Fruit fly (Drosophila melanogaster) whole organism: ENCODE measurements around the gene CG14990.

ENCODE experiments used
- CG8478 ChIP-seq: fragments of >200 bp; optimal IDR thresholded peaks from 2 replicates; lab custom pipeline; 2018; ENCODE audit warnings: inconsistent platforms
- Dll ChIP-seq: fragments of >200 bp; optimal IDR thresholded peaks from 2 replicates; lab custom pipeline; 2017
- pan ChIP-seq: fragments of >200 bp; optimal IDR thresholded peaks from 2 replicates; lab custom pipeline; 2017
- psq ChIP-seq: fragments of >200 bp; optimal IDR thresholded peaks from 2 replicates; lab custom pipeline; 2017
- usp ChIP-seq: fragments of >200 bp; optimal IDR thresholded peaks from 2 replicates; lab custom pipeline; 2017; ENCODE audit warnings: missing biosample characterization, missing genetic modification characterization, mixed read lengths

DNA sequence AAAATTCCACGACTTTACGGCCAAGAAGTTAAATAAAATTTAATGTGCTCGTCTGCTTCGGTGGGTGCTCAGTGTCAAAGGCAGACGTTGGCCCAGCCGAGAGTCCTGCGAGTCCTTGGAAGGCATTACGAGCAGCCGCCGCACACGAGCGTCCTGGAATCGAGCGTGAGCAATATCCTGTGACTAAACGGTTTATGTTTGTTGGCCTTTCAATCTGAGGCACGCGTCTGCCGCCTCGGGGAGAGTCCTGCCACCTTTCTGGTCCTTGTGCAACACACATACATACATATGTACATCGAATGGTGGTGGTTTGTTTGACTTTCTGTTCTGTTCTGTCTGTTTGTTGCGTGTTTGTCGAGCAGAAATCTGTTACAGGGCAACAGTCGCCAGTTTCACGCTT is 9.6 kb upstream of the CG14990 start:
- TF ChIP-seq CG8478 (lab: Kevin White, UChicago), result no peak
- no peak for TF ChIP-seq usp (GFP tag; lab: Kevin White, UChicago)
- no peak for TF ChIP-seq pan (lab: Kevin White, UChicago)
- no peak for TF ChIP-seq psq (lab: Kevin White, UChicago)
- no peak for TF ChIP-seq Dll (lab: Kevin White, UChicago)
